Worm (Caenorhabditis elegans): ENCODE measurements around the gene srxa-1.

DNA sequence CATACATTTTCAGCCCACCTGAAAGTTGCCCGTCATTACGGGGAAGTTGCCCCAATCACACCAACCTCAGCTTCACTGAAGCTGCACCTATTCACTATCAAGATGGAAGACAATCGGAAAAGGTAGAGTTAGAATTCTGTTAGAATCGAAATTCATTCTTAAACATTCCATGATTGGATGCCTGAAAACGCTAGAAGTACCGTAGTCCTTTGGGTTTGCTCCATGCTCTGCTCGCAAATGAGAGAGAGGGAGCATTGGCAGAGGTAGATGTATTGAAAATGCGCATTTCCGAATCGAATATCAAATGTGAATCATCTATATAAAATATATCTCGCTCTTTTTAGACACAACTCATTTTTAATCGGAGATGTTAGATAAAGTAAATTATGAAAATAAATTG, 48.5 kb downstream of the srxa-1 start, which contains the start of gene hif-1:
- TF ChIP-seq aly-2 (tag; optimal IDR thresholded peaks at IDR 0.05) (no peak), unc-62 (GFP tag; optimal IDR thresholded peaks at IDR 0.05 in 1 of 2) (peak in 1 of 2 experiments; percentile 58), unc-62 (tag; optimal IDR thresholded peaks at IDR 0.05) (no peak), fos-1 (tag; optimal IDR thresholded peaks at IDR 0.05) (no peak)

Measured in whole organism, L4 larva.